Fruit fly (Drosophila melanogaster) whole organism, prepupa: ENCODE data around the gene CG8870.

Experiments used
- CG15336 ChIP-seq: fragments of 200-800 bp; sonication (Bioruptor generic); IDR thresholded peaks from 2 replicates; pipeline ENCODE4 v1.3.6; 2022; ENCODE audit warnings: missing biosample characterization, missing genetic modification characterization
- CG16779 ChIP-seq: fragments of 200-800 bp; sonication (Bioruptor generic); optimal IDR thresholded peaks from 3 replicates; lab custom pipeline; 2017; ENCODE audit warnings: missing biosample characterization, mild to moderate bottlenecking, missing genetic modification characterization
- CG6792 ChIP-seq: fragments of 200-800 bp; sonication (Bioruptor generic); optimal IDR thresholded peaks from 3 replicates; lab custom pipeline; 2016; ENCODE audit warnings: missing biosample characterization, missing genetic modification characterization
- CG8119 ChIP-seq: fragments of 200-800 bp; sonication (Bioruptor generic); IDR thresholded peaks from 3 replicates; pipeline ENCODE4 v1.3.6; 2022; ENCODE audit warnings: missing biosample characterization, missing genetic modification characterization
- CG8632 ChIP-seq: fragments of 200-800 bp; sonication (Bioruptor generic); optimal IDR thresholded peaks from 3 replicates; lab custom pipeline; 2016; ENCODE audit warnings: missing biosample characterization, missing genetic modification characterization
- Smox ChIP-seq: fragments of 200-800 bp; sonication (Bioruptor generic); optimal IDR thresholded peaks from 3 replicates; lab custom pipeline; 2016; ENCODE audit warnings: missing biosample characterization, missing genetic modification characterization
- acj6 ChIP-seq: fragments of 200-800 bp; sonication (Bioruptor generic); optimal IDR thresholded peaks from 3 replicates; lab custom pipeline; 2016; ENCODE audit warnings: missing biosample characterization, missing genetic modification characterization
- dac ChIP-seq: fragments of 200-800 bp; sonication (Bioruptor generic); optimal IDR thresholded peaks from 2 replicates; lab custom pipeline; 2017; ENCODE audit warnings: missing biosample characterization, mild to moderate bottlenecking, missing genetic modification characterization
- fkh ChIP-seq: fragments of 200-800 bp; sonication (Bioruptor generic); optimal IDR thresholded peaks from 3 replicates; lab custom pipeline; 2017; ENCODE audit warnings: missing biosample characterization, mild to moderate bottlenecking, missing genetic modification characterization, moderate library complexity
- lz ChIP-seq: fragments of 200-800 bp; sonication (Bioruptor generic); optimal IDR thresholded peaks from 3 replicates; lab custom pipeline; 2016; ENCODE audit warnings: missing biosample characterization, missing genetic modification characterization

dm6 chr3R:13374913-13375312 lies 4.7 kb upstream of the CG8870 start:
- TF ChIP-seq CG6792 = no peak
- no peak for TF ChIP-seq CG16779 (tag; lab: Kevin White, UChicago)
- no peak for TF ChIP-seq dac (GFP tag; lab: Kevin White, UChicago)
- TF ChIP-seq fkh (GFP tag; lab: Kevin White, UChicago) = no peak
- no peak for TF ChIP-seq lz
- TF ChIP-seq CG8119 (GFP tag; lab: Robert Waterston, UW) = no peak
- no peak for TF ChIP-seq CG8632 (GFP tag; lab: Kevin White, UChicago)
- TF ChIP-seq Smox = no peak
- no peak for TF ChIP-seq acj6 (GFP tag; lab: Kevin White, UChicago)
- no peak for TF ChIP-seq CG15336 (GFP tag; lab: Robert Waterston, UW)
